Worm (Caenorhabditis elegans) whole organism, early embryonic: ENCODE measurements around the gene C06G4.6.

Experiments used
- ama-1 ChIP-seq: fragments of 150-350 bp; optimal IDR thresholded peaks from 2 replicates; lab custom pipeline; 2014
- flt-1 ChIP-seq: fragments of 200-800 bp; sonication (Bioruptor generic); IDR thresholded peaks from 2 replicates; pipeline ENCODE4 v1.3.6; 2022; ENCODE audit warnings: missing genetic modification characterization, missing compliant biosample characterization
- hmbx-1 ChIP-seq: sonication (generic microtip); optimal IDR thresholded peaks from 2 replicates; lab custom pipeline; 2016; ENCODE audit warnings: mild to moderate bottlenecking, missing genetic modification characterization, missing compliant biosample characterization
- hmg-4 ChIP-seq: fragments of 200-800 bp; sonication (Bioruptor generic); optimal IDR thresholded peaks from 2 replicates; lab custom pipeline; 2018; ENCODE audit warnings: mild to moderate bottlenecking, missing genetic modification characterization, missing compliant biosample characterization
- sea-1 ChIP-seq: fragments of 200-800 bp; sonication (Bioruptor generic); conservative IDR thresholded peaks from 2 replicates; pipeline ENCODE4 v1.3.6; 2022; ENCODE audit warnings: missing genetic modification characterization, missing compliant biosample characterization

DNA sequence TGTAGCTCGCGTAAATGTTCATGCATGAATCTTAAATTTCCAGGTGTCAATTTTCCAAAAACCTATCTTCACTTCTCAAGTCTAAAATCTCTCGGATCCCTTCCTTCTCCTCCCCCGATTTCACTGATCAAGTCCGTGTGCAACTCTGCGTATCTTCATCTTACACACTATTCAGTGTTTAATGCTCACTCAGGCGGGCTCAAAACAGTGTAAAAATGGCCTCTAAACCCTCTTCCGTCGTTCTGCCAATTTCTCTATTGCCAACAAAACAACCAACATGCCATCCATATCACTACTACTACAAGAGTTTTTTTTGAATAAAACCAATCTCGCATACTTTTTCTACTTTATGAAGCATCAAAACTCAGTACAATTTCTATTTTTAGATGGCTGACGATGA lies 17.9 kb downstream of the C06G4.6 start, which contains the start of gene F44B9.2:
- no peak for TF ChIP-seq ama-1
- TF ChIP-seq sea-1 (GFP tag; lab: Robert Waterston, UW): no peak
- TF ChIP-seq hmbx-1: no peak
- no peak for TF ChIP-seq flt-1 (GFP tag; lab: Robert Waterston, UW)
- no peak for TF ChIP-seq hmg-4
